Worm (Caenorhabditis elegans): ENCODE data around the gene gro-1.

DNA sequence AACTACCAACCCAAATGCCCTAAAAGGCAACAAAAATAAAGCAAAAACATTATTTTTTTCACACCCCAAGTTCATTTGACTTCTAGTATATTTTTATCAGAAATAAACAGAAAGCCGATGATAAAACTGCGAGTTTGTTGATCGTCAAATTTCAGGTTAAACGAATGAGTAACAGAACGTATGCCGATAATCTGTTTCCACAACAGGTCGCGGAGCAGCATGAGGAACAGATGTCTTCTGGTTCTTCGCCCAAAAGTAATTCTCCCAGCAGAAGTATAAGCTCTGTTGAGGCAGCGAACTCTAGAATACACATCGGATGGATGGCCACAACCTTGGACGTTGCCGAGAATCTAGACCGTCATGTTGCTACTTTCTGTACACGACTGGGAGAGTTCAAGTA, 34.5 kb upstream of the gro-1 start, which contains the start of gene prmt-5:
- TF ChIP-seq skn-1 (tag; optimal IDR thresholded peaks at IDR 0.05) (no peak), nhr-11 (tag; optimal IDR thresholded peaks at IDR 0.05) (peak; percentile 17), hmg-11 (tag; optimal IDR thresholded peaks at IDR 0.05) (no peak), ceh-82 (tag; optimal IDR thresholded peaks at IDR 0.05) (no peak), elt-3 (tag; optimal IDR thresholded peaks at IDR 0.05) (peak in 1 of 3 experiments; percentile 13), unc-62 (GFP tag; optimal IDR thresholded peaks at IDR 0.05) (no peak)
